Worm (Caenorhabditis elegans): ENCODE data around the gene F28A12.3.

F28A12.3 gene

DNA sequence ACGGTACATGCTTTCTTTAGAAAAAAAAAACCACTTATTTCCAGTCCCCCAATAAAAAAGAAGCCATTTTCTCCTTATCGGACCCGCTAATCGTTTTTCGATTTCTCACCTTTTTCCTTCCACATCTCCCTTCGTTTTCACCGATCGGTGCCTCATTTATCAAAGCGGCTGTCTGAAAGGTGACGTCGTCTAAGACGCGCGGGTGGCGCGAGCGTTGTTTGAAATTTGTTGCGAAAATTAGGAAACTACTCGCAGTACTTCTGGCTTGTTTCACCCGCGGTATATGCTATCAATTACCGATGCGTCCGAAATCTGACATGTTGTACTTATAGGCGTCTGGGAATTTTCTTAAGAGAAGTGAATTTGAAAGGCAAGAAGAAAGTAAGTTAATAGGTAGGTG is 11.0 kb upstream of the F28A12.3 start:
- TF ChIP-seq tlp-1 (tag; optimal IDR thresholded peaks at IDR 0.05) (no peak), nhr-28 (tag; optimal IDR thresholded peaks at IDR 0.05) (no peak), fkh-8 (tag; optimal IDR thresholded peaks at IDR 0.05) (no peak), dpl-1 (GFP tag; optimal IDR thresholded peaks at IDR 0.05) (no peak), nhr-237 (tag; optimal IDR thresholded peaks at IDR 0.05) (no peak), lin-15B (tag; optimal IDR thresholded peaks at IDR 0.05) (no peak), C34B4.2 (tag; optimal IDR thresholded peaks at IDR 0.05) (no peak), alr-1 (tag; optimal IDR thresholded peaks at IDR 0.05; ENCODE audit: borderline replicate concordance) (no peak), nhr-71 (tag; optimal IDR thresholded peaks at IDR 0.05) (peak; percentile 22), snu-23 (GFP tag; optimal IDR thresholded peaks at IDR 0.05) (peak; percentile 32), rnt-1 (tag; optimal IDR thresholded peaks at IDR 0.05) (peak; percentile 38), ztf-4 (tag; optimal IDR thresholded peaks at IDR 0.05) (no peak), irx-1 (tag; optimal IDR thresholded peaks at IDR 0.05) (peak; percentile 23), lsy-2 (tag; optimal IDR thresholded peaks at IDR 0.05) (no peak), nhr-12 (tag; optimal IDR thresholded peaks at IDR 0.05) (no peak), lin-14 (GFP tag; optimal IDR thresholded peaks at IDR 0.05) (peak; percentile 58), mep-1 (tag; optimal IDR thresholded peaks at IDR 0.05) (peak; percentile 18), elt-3 (tag; optimal IDR thresholded peaks at IDR 0.05) (peak in 1 of 6 experiments; percentile 14), grh-1 (GFP tag; IDR thresholded peaks at IDR 0.05) (0 out of 2 replicates have a peak, but pooled peaks have one; percentile 6), unc-30 (tag; optimal IDR thresholded peaks at IDR 0.05) (no peak), dsc-1 (tag; optimal IDR thresholded peaks at IDR 0.05) (no peak), xbp-1 (tag; optimal IDR thresholded peaks at IDR 0.05) (peak; percentile 54), nhr-20 (tag; optimal IDR thresholded peaks at IDR 0.05) (peak; percentile 43), blmp-1 (tag; optimal IDR thresholded peaks at IDR 0.05) (peak; percentile 82), Y116A8C.19 (tag; optimal IDR thresholded peaks at IDR 0.05; ENCODE audit: borderline replicate concordance) (no peak), nhr-85 (tag) (peak; percentile 92)

DNA sequence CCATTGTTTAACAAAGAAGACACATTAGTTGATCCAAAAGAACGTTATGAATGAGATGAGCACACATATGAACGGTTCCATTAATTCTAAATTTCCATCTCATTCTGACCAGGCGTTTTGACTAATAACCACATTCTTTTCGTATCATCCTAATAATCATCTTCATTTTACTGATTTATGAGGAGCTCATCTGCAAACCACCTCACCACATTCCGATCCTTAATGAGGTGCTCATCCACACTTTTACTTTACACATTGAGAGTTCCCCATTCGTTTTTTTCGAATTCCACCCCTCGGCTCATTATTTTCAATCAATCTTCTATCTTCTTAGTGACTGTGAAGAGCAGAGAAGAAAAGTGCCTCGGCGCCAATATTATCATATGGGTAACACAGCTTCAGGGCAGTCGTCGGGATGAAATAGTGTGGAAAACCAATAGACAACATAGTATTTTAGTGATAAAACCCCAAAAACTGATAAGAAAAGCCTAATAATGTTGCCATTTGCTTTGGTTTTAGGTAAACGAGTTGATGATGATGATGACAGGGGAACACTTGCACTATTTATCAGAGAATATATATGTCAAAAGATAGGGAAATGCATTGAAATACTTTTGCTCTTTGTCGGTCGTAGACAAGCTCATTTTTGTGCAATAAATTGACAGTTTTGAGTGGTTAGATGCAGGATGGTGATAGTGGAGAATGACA is 10.0 kb upstream of the F28A12.3 start:
- TF ChIP-seq nhr-77 (tag; optimal IDR thresholded peaks at IDR 0.05) (no peak), nhr-20 (tag; optimal IDR thresholded peaks at IDR 0.05) (peak; percentile 17), pax-3 (tag; optimal IDR thresholded peaks at IDR 0.05) (no peak), sup-37 (GFP tag; optimal IDR thresholded peaks at IDR 0.05) (no peak), tlp-1 (tag; optimal IDR thresholded peaks at IDR 0.05) (peak; percentile 71), ztf-11 (tag; optimal IDR thresholded peaks at IDR 0.05) (no peak), ceh-82 (tag; optimal IDR thresholded peaks at IDR 0.05) (no peak), hlh-4 (tag; optimal IDR thresholded peaks at IDR 0.05) (no peak), ceh-88 (GFP tag; IDR thresholded peaks at IDR 0.05) (no peak), C34B4.2 (tag; optimal IDR thresholded peaks at IDR 0.05) (no peak), snu-23 (GFP tag; optimal IDR thresholded peaks at IDR 0.05) (no peak), sox-4 (tag; optimal IDR thresholded peaks at IDR 0.05) (no peak), hlh-17 (GFP tag; optimal IDR thresholded peaks at IDR 0.05; ENCODE audit: borderline replicate concordance) (no peak), zag-1 (tag; optimal IDR thresholded peaks at IDR 0.05) (no peak), skn-1 (tag; optimal IDR thresholded peaks at IDR 0.05) (no peak), mdl-1 (tag; optimal IDR thresholded peaks at IDR 0.05) (no peak), lin-35 (GFP tag; optimal IDR thresholded peaks at IDR 0.05) (peak in 1 of 2 experiments; percentile 32), sptf-1 (tag; optimal IDR thresholded peaks at IDR 0.05) (no peak), fos-1 (tag; optimal IDR thresholded peaks at IDR 0.05) (no peak), efl-3 (GFP tag; optimal IDR thresholded peaks at IDR 0.05) (no peak), efl-1 (optimal IDR thresholded peaks at IDR 0.05) (no peak), efl-1 (GFP tag; optimal IDR thresholded peaks at IDR 0.05 in 1 of 2) (peak in 1 of 2 experiments; percentile 72), jun-1 (tag; optimal IDR thresholded peaks at IDR 0.05) (peak; percentile 58), swsn-7 (tag; optimal IDR thresholded peaks at IDR 0.05) (no peak), nhr-90 (tag; optimal IDR thresholded peaks at IDR 0.05; ENCODE audit: poor library complexity) (no peak), nhr-84 (tag; optimal IDR thresholded peaks at IDR 0.05) (no peak), egl-27 (tag; optimal IDR thresholded peaks at IDR 0.05) (no peak), dpl-1 (GFP tag; optimal IDR thresholded peaks at IDR 0.05) (no peak), aly-2 (tag; optimal IDR thresholded peaks at IDR 0.05) (no peak), nhr-11 (tag; optimal IDR thresholded peaks at IDR 0.05) (no peak), lin-14 (GFP tag; optimal IDR thresholded peaks at IDR 0.05) (peak; percentile 41), ztf-4 (tag; optimal IDR thresholded peaks at IDR 0.05) (no peak)
